Worm (Caenorhabditis elegans): ENCODE data around the gene C12D8.21.

C12D8.21 gene

ce11 chrV:10241121-10241803, at the start of gene C12D8.21, which contains the start of gene col-148:
Gene C12D8.21, minus strand, starts transcription at chrV:10241188.
Gene col-148, plus strand, starts transcription at chrV:10241753.
- TF ChIP-seq ceh-18 (tag; optimal IDR thresholded peaks at IDR 0.05) (no peak), elt-2 (tag; optimal IDR thresholded peaks at IDR 0.05) (no peak), ceh-45 (GFP tag; IDR thresholded peaks at IDR 0.05) (no peak), nfya-1 (tag; optimal IDR thresholded peaks at IDR 0.05) (no peak), C08G9.2 (tag; optimal IDR thresholded peaks at IDR 0.05) (no peak), ref-2 (tag; optimal IDR thresholded peaks at IDR 0.05) (no peak), odd-2 (tag; optimal IDR thresholded peaks at IDR 0.05) (no peak), dve-1 (tag; optimal IDR thresholded peaks at IDR 0.05) (no peak), pqm-1 (tag; optimal IDR thresholded peaks at IDR 0.05) (no peak), C38D4.7 (GFP tag; optimal IDR thresholded peaks at IDR 0.05) (no peak), fax-1 (tag; optimal IDR thresholded peaks at IDR 0.05) (no peak)

- no peak for TF ChIP-seq elt-2 (tag; optimal IDR thresholded peaks at IDR 0.05)
- no peak for TF ChIP-seq C38D4.7 (GFP tag; optimal IDR thresholded peaks at IDR 0.05)
- no peak for TF ChIP-seq Y22D7AL.16 (tag; optimal IDR thresholded peaks at IDR 0.05)
- TF ChIP-seq ceh-18 (tag; optimal IDR thresholded peaks at IDR 0.05): no peak
- no peak for TF ChIP-seq madf-2 (tag; optimal IDR thresholded peaks at IDR 0.05)
- no peak for TF ChIP-seq ceh-30 (tag; optimal IDR thresholded peaks at IDR 0.05)
- no peak for TF ChIP-seq sdc-2 (tag; optimal IDR thresholded peaks at IDR 0.05)
- no peak for TF ChIP-seq ztf-16 (tag; optimal IDR thresholded peaks at IDR 0.05)
- no peak for TF ChIP-seq sox-4 (tag; optimal IDR thresholded peaks at IDR 0.05)
- TF ChIP-seq rnt-1 (tag; optimal IDR thresholded peaks at IDR 0.05): no peak
- TF ChIP-seq hlh-15 (tag; optimal IDR thresholded peaks at IDR 0.05): no peak
- no peak for TF ChIP-seq npax-4 (tag; optimal IDR thresholded peaks at IDR 0.05)
- no peak for TF ChIP-seq fkh-6 (tag; optimal IDR thresholded peaks at IDR 0.05)
- no peak for TF ChIP-seq pag-3 (tag; optimal IDR thresholded peaks at IDR 0.05; ENCODE audit: borderline replicate concordance)
- no peak for TF ChIP-seq lin-11 (tag; optimal IDR thresholded peaks at IDR 0.05)
- no peak for TF ChIP-seq ets-4 (tag; optimal IDR thresholded peaks at IDR 0.05)
These were observed 48.8 kb upstream of the C12D8.21 start, which contains the start of gene B0024.15 for ce11 chrV:10289743-10290142. Gene B0024.15, plus strand, starts transcription at chrV:10290043.

- no peak for TF ChIP-seq ceh-9 (tag; optimal IDR thresholded peaks at IDR 0.05)
- TF ChIP-seq madf-2 (tag; optimal IDR thresholded peaks at IDR 0.05): no peak
- TF ChIP-seq fkh-6 (tag; optimal IDR thresholded peaks at IDR 0.05): no peak
These were observed 46.3 kb upstream of the C12D8.21 start, which contains the start of gene B0024.3 for ce11 chrV:10287260-10287659. Gene B0024.3, plus strand, starts transcription at chrV:10287560.

ce11 chrV:10285853-10286252, 44.9 kb upstream of the C12D8.21 start:
- no peak for TF ChIP-seq elt-4 (tag; optimal IDR thresholded peaks at IDR 0.05)

ce11 chrV:10283444-10283843, 42.5 kb upstream of the C12D8.21 start, which contains the start of gene lys-3:
Gene lys-3, minus strand, starts transcription at chrV:10283544.
- no peak for TF ChIP-seq ceh-22 (tag; optimal IDR thresholded peaks at IDR 0.05)
- TF ChIP-seq nhr-11 (tag; optimal IDR thresholded peaks at IDR 0.05): no peak
- no peak for TF ChIP-seq T23F11.4 (GFP tag; optimal IDR thresholded peaks at IDR 0.05)
- TF ChIP-seq lim-6 (tag; optimal IDR thresholded peaks at IDR 0.05): no peak
- no peak for TF ChIP-seq ceh-24 (tag; optimal IDR thresholded peaks at IDR 0.05)
- TF ChIP-seq pqm-1 (tag; optimal IDR thresholded peaks at IDR 0.05): no peak
- no peak for TF ChIP-seq hlh-15 (tag; optimal IDR thresholded peaks at IDR 0.05)
- no peak for TF ChIP-seq hlh-6 (tag; optimal IDR thresholded peaks at IDR 0.05)
- TF ChIP-seq ceh-9 (tag; optimal IDR thresholded peaks at IDR 0.05): no peak
- TF ChIP-seq dmd-4 (tag; optimal IDR thresholded peaks at IDR 0.05; ENCODE audit: borderline replicate concordance): no peak
- no peak for TF ChIP-seq elt-2 (tag; optimal IDR thresholded peaks at IDR 0.05)
